Fruit fly (Drosophila melanogaster): Measurements from ENCODE around the gene Tengl3.

The Tengl3 gene

DNA sequence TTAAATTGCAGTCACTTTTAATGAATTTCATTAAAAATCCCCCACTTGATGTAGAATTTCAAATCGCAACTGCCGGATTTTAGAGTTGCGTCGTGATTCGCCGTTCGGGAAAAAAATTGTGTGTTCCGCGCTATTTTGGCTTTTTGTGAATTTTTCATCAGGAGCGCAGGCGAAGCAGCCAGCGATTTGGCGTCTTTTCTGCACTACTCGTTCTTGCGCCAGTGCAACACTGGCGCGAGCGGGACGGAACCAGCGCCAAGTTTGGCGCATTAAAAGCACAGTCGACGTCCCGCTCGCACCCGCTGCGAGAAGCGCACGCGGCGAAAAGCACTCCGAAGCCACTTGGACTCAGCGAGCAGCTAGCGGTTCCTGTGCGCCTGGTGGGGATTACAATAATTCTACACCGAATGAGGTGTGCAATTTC, 44.7 kb downstream of the Tengl3 start (continued):
- peak; percentile 26 for TF ChIP-seq CG34406 (GFP tag; optimal IDR thresholded peaks at IDR 0.05)
- TF ChIP-seq vri (GFP tag; optimal IDR thresholded peaks at IDR 0.05) = peak; percentile 64
- peak; percentile 30 for TF ChIP-seq Blimp-1 (GFP tag; optimal IDR thresholded peaks at IDR 0.05)
- TF ChIP-seq Met (GFP tag; optimal IDR thresholded peaks at IDR 0.05) = peak; percentile 61
- peak; percentile 56 for TF ChIP-seq CG7368 (GFP tag; optimal IDR thresholded peaks at IDR 0.05)
- peak; percentile 50 for TF ChIP-seq CG6808 (GFP tag; optimal IDR thresholded peaks at IDR 0.05)
- peak; percentile 68 for TF ChIP-seq net (GFP tag; optimal IDR thresholded peaks at IDR 0.05)

DNA sequence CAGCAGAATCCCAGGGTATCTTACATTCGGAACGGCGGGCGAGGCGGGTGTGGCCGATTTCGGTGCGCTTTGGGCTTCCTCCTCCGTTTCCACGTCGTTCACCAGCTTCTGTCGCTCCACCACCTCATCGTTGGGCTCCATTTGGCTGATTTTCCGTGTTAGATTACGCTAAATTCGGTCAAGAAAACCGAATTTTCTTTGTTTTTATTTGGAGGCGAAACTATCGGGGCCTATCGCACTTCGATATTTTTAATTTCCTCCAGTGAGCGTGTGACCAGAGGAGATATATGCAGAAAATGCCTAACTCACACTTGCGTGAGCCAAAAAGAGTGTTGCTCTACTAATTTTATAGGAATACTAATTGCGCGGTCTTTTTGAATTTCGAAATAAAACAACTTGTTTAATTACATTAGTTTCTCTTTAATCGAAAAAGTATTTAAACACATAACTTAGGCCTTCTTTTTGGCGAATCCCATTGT, 45.9 kb downstream of the Tengl3 start, which contains the start of gene CG10874:
Gene CG10874, minus strand, starts transcription at position 264 of the 479 bp plus-strand sequence.
- TF ChIP-seq Smox (GFP tag; optimal IDR thresholded peaks at IDR 0.05) (no peak), Sox14 (GFP tag; optimal IDR thresholded peaks at IDR 0.05) (peak; percentile 75), CG1621 (tag; optimal IDR thresholded peaks at IDR 0.05) (peak; percentile 1)

DNA sequence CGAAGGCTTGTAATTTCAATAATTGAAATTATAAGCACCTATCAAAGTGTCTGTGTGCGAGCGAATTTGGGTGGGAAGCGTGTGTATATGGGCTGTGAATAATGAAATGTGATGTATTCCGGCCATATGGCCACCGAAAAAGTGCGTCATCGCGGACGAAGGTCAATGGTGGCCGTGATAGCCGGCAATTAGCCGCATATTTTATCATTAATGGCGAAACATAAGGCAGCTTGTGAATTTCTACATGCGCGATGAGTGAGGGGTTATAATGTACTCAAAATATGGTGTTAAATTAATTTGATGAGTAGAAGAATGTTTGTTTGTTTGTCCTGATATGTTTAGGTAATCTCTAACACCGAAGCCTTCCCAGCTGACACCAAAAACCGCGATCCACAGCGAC, 46.6 kb downstream of the Tengl3 start:
- TF ChIP-seq Eip75B (GFP tag; optimal IDR thresholded peaks at IDR 0.05) (no peak), ss (GFP tag; optimal IDR thresholded peaks at IDR 0.05) (no peak), CG8119 (GFP tag; IDR thresholded peaks at IDR 0.05) (no peak), Sox15 (GFP tag; optimal IDR thresholded peaks at IDR 0.05) (no peak), topi (GFP tag; optimal IDR thresholded peaks at IDR 0.05) (no peak), svp (GFP tag) (no peak), Lpt (GFP tag; optimal IDR thresholded peaks at IDR 0.05) (no peak), CG11294 (GFP tag; IDR thresholded peaks at IDR 0.05) (no peak), Hr38 (GFP tag; optimal IDR thresholded peaks at IDR 0.05) (no peak), lz (GFP tag; optimal IDR thresholded peaks at IDR 0.05) (no peak), CG16779 (tag; optimal IDR thresholded peaks at IDR 0.05) (no peak), CG10669 (GFP tag; optimal IDR thresholded peaks at IDR 0.05) (no peak), Ets96B (tag; optimal IDR thresholded peaks at IDR 0.05) (no peak), Met (GFP tag; optimal IDR thresholded peaks at IDR 0.05) (no peak), CG6808 (GFP tag; optimal IDR thresholded peaks at IDR 0.05) (no peak), cyc (GFP tag; optimal IDR thresholded peaks at IDR 0.05) (no peak), Eip78C (GFP tag) (no peak), net (GFP tag; optimal IDR thresholded peaks at IDR 0.05) (no peak), CG34406 (GFP tag; optimal IDR thresholded peaks at IDR 0.05) (no peak), Hr4 (GFP tag; optimal IDR thresholded peaks at IDR 0.05) (no peak)

DNA sequence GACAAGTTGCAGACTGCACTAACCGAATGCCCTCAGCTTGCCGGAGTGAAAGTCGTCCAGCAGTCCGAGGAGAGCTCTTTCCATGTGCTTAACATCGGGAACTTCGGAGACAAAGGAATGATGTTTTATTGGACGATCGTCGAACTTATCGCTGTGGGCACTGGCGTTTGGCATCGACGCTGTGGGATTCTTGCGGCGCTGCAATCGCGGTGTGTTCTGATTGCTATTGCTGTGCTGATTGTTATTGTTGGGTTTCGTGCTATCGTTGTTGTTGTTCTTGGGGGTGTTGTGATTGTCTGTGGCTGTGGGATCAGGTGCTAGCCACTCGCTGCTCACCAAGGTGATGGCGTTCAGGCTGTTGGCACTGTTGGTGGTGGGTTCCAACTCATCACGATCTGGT, 47.4 kb downstream of the Tengl3 start:
- peak; percentile 84 for TF ChIP-seq svp (GFP tag)
- TF ChIP-seq CG32006 (GFP tag; optimal IDR thresholded peaks at IDR 0.05) = no peak
- TF ChIP-seq CG8319 (GFP tag; optimal IDR thresholded peaks at IDR 0.05) = no peak
- no peak for TF ChIP-seq Hr4 (GFP tag; optimal IDR thresholded peaks at IDR 0.05)
- TF ChIP-seq Sox15 (GFP tag; optimal IDR thresholded peaks at IDR 0.05) = no peak
- no peak for TF ChIP-seq Eip75B (GFP tag; optimal IDR thresholded peaks at IDR 0.05)
- no peak for TF ChIP-seq vri (GFP tag; optimal IDR thresholded peaks at IDR 0.05)
- no peak for TF ChIP-seq CG34406 (GFP tag; optimal IDR thresholded peaks at IDR 0.05)
- no peak for TF ChIP-seq pdm3 (GFP tag; optimal IDR thresholded peaks at IDR 0.05)
- TF ChIP-seq CG31627 (GFP tag; optimal IDR thresholded peaks at IDR 0.05) = no peak
- TF ChIP-seq Sox14 (GFP tag; optimal IDR thresholded peaks at IDR 0.05) = peak; percentile 43
- TF ChIP-seq CG8632 (GFP tag; optimal IDR thresholded peaks at IDR 0.05) = no peak
- TF ChIP-seq CG7368 (GFP tag; optimal IDR thresholded peaks at IDR 0.05) = no peak
- TF ChIP-seq fd85E (GFP tag; optimal IDR thresholded peaks at IDR 0.05) = no peak
- TF ChIP-seq lz (GFP tag; optimal IDR thresholded peaks at IDR 0.05) = no peak
- TF ChIP-seq CG9139 (GFP tag; optimal IDR thresholded peaks at IDR 0.05) = no peak
- TF ChIP-seq Sox102F (GFP tag; optimal IDR thresholded peaks at IDR 0.05) = no peak
- TF ChIP-seq Eip78C (GFP tag) = peak; percentile 33
- no peak for TF ChIP-seq CG6854 (GFP tag; optimal IDR thresholded peaks at IDR 0.05)

All from whole organism, prepupa.